Fruit fly (Drosophila melanogaster) whole organism, prepupa: ENCODE data around the gene deltaCOP.

Source experiments
- Blimp-1 ChIP-seq: fragments of 200-800 bp; sonication (Bioruptor generic); optimal IDR thresholded peaks from 3 replicates; lab custom pipeline; 2017; ENCODE audit warnings: missing biosample characterization, missing genetic modification characterization, mild to moderate bottlenecking, moderate library complexity, missing genetic modification reagents
- CG10631 ChIP-seq: fragments of 200-800 bp; sonication (Bioruptor generic); optimal IDR thresholded peaks from 2 replicates; lab custom pipeline; 2016; ENCODE audit warnings: missing biosample characterization, missing genetic modification characterization
- CG10669 ChIP-seq: fragments of 200-800 bp; sonication (Bioruptor generic); optimal IDR thresholded peaks from 3 replicates; lab custom pipeline; 2018; ENCODE audit warnings: missing biosample characterization, mild to moderate bottlenecking, missing genetic modification characterization, moderate library complexity
- CG11762 ChIP-seq: fragments of 200-800 bp; sonication (Bioruptor generic); optimal IDR thresholded peaks from 3 replicates; lab custom pipeline; 2016; ENCODE audit warnings: missing biosample characterization, missing genetic modification characterization; ENCODE audit not compliant: insufficient read depth
- CG15336 ChIP-seq: fragments of 200-800 bp; sonication (Bioruptor generic); IDR thresholded peaks from 2 replicates; pipeline ENCODE4 v1.3.6; 2022; ENCODE audit warnings: missing biosample characterization, missing genetic modification characterization
- CG1621 ChIP-seq: fragments of 200-800 bp; sonication (Bioruptor generic); optimal IDR thresholded peaks from 3 replicates; lab custom pipeline; 2018; ENCODE audit warnings: missing biosample characterization, mild to moderate bottlenecking, missing genetic modification characterization
- CG32006 ChIP-seq: fragments of 200-800 bp; sonication (Bioruptor generic); optimal IDR thresholded peaks from 3 replicates; lab custom pipeline; 2017; ENCODE audit warnings: missing biosample characterization, mild to moderate bottlenecking, missing genetic modification characterization
- CG6276 ChIP-seq: fragments of 200-800 bp; sonication (Bioruptor generic); optimal IDR thresholded peaks from 2 replicates; lab custom pipeline; 2017; ENCODE audit warnings: missing biosample characterization, mild to moderate bottlenecking, missing genetic modification characterization
- CG6792 ChIP-seq: fragments of 200-800 bp; sonication (Bioruptor generic); optimal IDR thresholded peaks from 3 replicates; lab custom pipeline; 2016; ENCODE audit warnings: missing biosample characterization, missing genetic modification characterization
- CG6808 ChIP-seq: fragments of 200-800 bp; sonication (Bioruptor generic); optimal IDR thresholded peaks from 3 replicates; lab custom pipeline; 2017; ENCODE audit warnings: missing biosample characterization, missing genetic modification characterization, mild to moderate bottlenecking, moderate library complexity, missing genetic modification reagents
- CG6854 ChIP-seq: fragments of 200-800 bp; sonication (Bioruptor generic); optimal IDR thresholded peaks from 2 replicates; lab custom pipeline; 2017; ENCODE audit warnings: missing biosample characterization, mild to moderate bottlenecking, missing genetic modification characterization
- CG7368 ChIP-seq: fragments of 200-800 bp; sonication (Bioruptor generic); optimal IDR thresholded peaks from 3 replicates; lab custom pipeline; 2016; ENCODE audit warnings: missing biosample characterization, missing genetic modification characterization
- CG8119 ChIP-seq: fragments of 200-800 bp; sonication (Bioruptor generic); IDR thresholded peaks from 3 replicates; pipeline ENCODE4 v1.3.6; 2022; ENCODE audit warnings: missing biosample characterization, missing genetic modification characterization
- CG8319 ChIP-seq: fragments of 200-800 bp; sonication (Bioruptor generic); optimal IDR thresholded peaks from 3 replicates; lab custom pipeline; 2016; ENCODE audit warnings: missing biosample characterization, missing genetic modification characterization
- CG9139 ChIP-seq: fragments of 200-800 bp; sonication (Bioruptor generic); optimal IDR thresholded peaks from 3 replicates; lab custom pipeline; 2017; ENCODE audit warnings: missing biosample characterization, mild to moderate bottlenecking, missing genetic modification characterization
- Eip75B ChIP-seq: fragments of 200-800 bp; sonication (Bioruptor generic); optimal IDR thresholded peaks from 3 replicates; lab custom pipeline; 2016; ENCODE audit warnings: missing biosample characterization, missing genetic modification characterization
- Eip78C ChIP-seq: fragments of 200-800 bp; sonication (Bioruptor generic); peaks from one replicate; lab custom pipeline; 2016; ENCODE audit warnings: missing biosample characterization, missing genetic modification characterization
- Eip93F ChIP-seq: fragments of 200-800 bp; sonication (Bioruptor generic); optimal IDR thresholded peaks from 2 replicates; lab custom pipeline; 2016; ENCODE audit warnings: missing biosample characterization, mild to moderate bottlenecking, missing genetic modification characterization
- Ets21C ChIP-seq: fragments of 200-800 bp; sonication (Bioruptor generic); optimal IDR thresholded peaks from 3 replicates; lab custom pipeline; 2016; ENCODE audit warnings: missing biosample characterization, missing genetic modification characterization
- Ets96B ChIP-seq: fragments of 200-800 bp; optimal IDR thresholded peaks from 2 replicates; lab custom pipeline; 2019; ENCODE audit warnings: missing biosample characterization, mild to moderate bottlenecking, missing genetic modification characterization, moderate library complexity
- Gug ChIP-seq: fragments of 200-800 bp; sonication (Bioruptor generic); IDR thresholded peaks from 2 replicates; pipeline ENCODE4 v1.3.6; 2022; ENCODE audit warnings: missing biosample characterization, missing genetic modification characterization
- Hr38 ChIP-seq: sonication (Bioruptor generic); optimal IDR thresholded peaks from 2 replicates; lab custom pipeline; 2016; ENCODE audit warnings: missing biosample characterization, missing genetic modification characterization
- Lpt ChIP-seq: fragments of 200-800 bp; sonication (Bioruptor generic); optimal IDR thresholded peaks from 3 replicates; lab custom pipeline; 2016; ENCODE audit warnings: missing biosample characterization, missing genetic modification characterization
- Met ChIP-seq: fragments of 200-800 bp; sonication (Bioruptor generic); optimal IDR thresholded peaks from 3 replicates; lab custom pipeline; 2016; ENCODE audit warnings: missing biosample characterization, missing genetic modification characterization
- achi ChIP-seq: fragments of 200-800 bp; sonication (Bioruptor generic); optimal IDR thresholded peaks from 3 replicates; lab custom pipeline; 2016; ENCODE audit warnings: missing biosample characterization, missing genetic modification characterization
- cyc ChIP-seq: fragments of 200-800 bp; sonication (Bioruptor generic); optimal IDR thresholded peaks from 3 replicates; lab custom pipeline; 2016; ENCODE audit warnings: missing biosample characterization, missing genetic modification characterization
- esn ChIP-seq: fragments of 200-800 bp; sonication (Bioruptor generic); optimal IDR thresholded peaks from 2 replicates; lab custom pipeline; 2016; ENCODE audit warnings: missing biosample characterization, mild to moderate bottlenecking, missing genetic modification characterization, moderate library complexity
- fd59A ChIP-seq: fragments of 200-800 bp; sonication (Bioruptor generic); optimal IDR thresholded peaks from 2 replicates; lab custom pipeline; 2017; ENCODE audit warnings: missing biosample characterization, mild to moderate bottlenecking, missing genetic modification characterization, missing genetic modification reagents
- fd85E ChIP-seq: fragments of 200-800 bp; sonication (Bioruptor generic); optimal IDR thresholded peaks from 3 replicates; lab custom pipeline; 2016; ENCODE audit warnings: missing biosample characterization, missing genetic modification characterization
- fkh ChIP-seq: fragments of 200-800 bp; sonication (Bioruptor generic); optimal IDR thresholded peaks from 3 replicates; lab custom pipeline; 2017; ENCODE audit warnings: missing biosample characterization, mild to moderate bottlenecking, missing genetic modification characterization, moderate library complexity
- lz ChIP-seq: fragments of 200-800 bp; sonication (Bioruptor generic); optimal IDR thresholded peaks from 3 replicates; lab custom pipeline; 2016; ENCODE audit warnings: missing biosample characterization, missing genetic modification characterization
- pdm3 ChIP-seq: fragments of 200-800 bp; sonication (Bioruptor generic); optimal IDR thresholded peaks from 3 replicates; lab custom pipeline; 2016; ENCODE audit warnings: missing biosample characterization, missing genetic modification characterization
- salr ChIP-seq, 2 experiments: fragments of 200-800 bp; sonication (Bioruptor generic); optimal IDR thresholded peaks; 3 replicates each; lab custom pipeline; 2016 to 2018; ENCODE audit warnings: missing biosample characterization in 2 of 2, missing genetic modification characterization in 2 of 2, mild to moderate bottlenecking in 1 of 2
- spab ChIP-seq: fragments of 200-800 bp; sonication (Bioruptor generic); optimal IDR thresholded peaks from 2 replicates; lab custom pipeline; 2017; ENCODE audit warnings: missing biosample characterization, mild to moderate bottlenecking, missing genetic modification characterization, missing genetic modification reagents
- svp ChIP-seq: fragments of 200-800 bp; sonication (Bioruptor generic); peaks from one replicate; lab custom pipeline; 2016; ENCODE audit warnings: missing biosample characterization, missing genetic modification characterization
- topi ChIP-seq: fragments of 200-800 bp; sonication (Bioruptor generic); optimal IDR thresholded peaks from 3 replicates; lab custom pipeline; 2016; ENCODE audit warnings: missing biosample characterization, missing genetic modification characterization
- vri ChIP-seq: fragments of 200-800 bp; sonication (Bioruptor generic); optimal IDR thresholded peaks from 3 replicates; lab custom pipeline; 2016; ENCODE audit warnings: missing biosample characterization, mild to moderate bottlenecking, missing genetic modification characterization

Gene deltaCOP

DNA sequence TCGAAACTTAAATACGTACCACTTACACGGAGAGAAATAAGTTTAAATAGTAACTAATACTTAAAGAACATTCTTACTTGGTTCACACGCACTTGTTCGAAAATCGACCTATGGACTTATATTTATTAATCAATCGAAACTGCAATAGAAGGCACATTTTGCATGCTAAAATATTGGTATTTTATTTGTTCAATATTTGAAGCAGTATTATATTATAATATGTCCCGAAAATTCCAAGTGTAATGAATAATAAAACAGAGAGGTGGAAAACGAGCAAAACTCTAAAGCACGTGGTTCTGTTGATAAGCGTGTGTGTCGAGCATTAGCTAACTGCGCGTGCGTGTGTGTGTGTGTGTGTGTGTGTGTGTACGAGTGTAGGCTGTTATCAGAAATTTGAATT is 11.7 kb downstream of the deltaCOP start (continued):
- TF ChIP-seq lz (GFP tag; lab: Kevin White, UChicago): peak; percentile 6
- TF ChIP-seq fd59A (GFP tag; lab: Kevin White, UChicago): no peak
- TF ChIP-seq Eip75B: no peak
- no peak for TF ChIP-seq CG7368
- peak; percentile 11 for TF ChIP-seq topi (GFP tag; lab: Kevin White, UChicago)
- TF ChIP-seq CG32006 (GFP tag; lab: Kevin White, UChicago): peak; percentile 41
- no peak for TF ChIP-seq spab (GFP tag; lab: Kevin White, UChicago)
- no peak for TF ChIP-seq Eip93F (GFP tag; lab: Kevin White, UChicago)
- peak; percentile 9 for TF ChIP-seq achi (GFP tag; lab: Kevin White, UChicago)
- TF ChIP-seq cyc (GFP tag; lab: Kevin White, UChicago): peak; percentile 7
- TF ChIP-seq, all 60 proteins: peak for 22

DNA sequence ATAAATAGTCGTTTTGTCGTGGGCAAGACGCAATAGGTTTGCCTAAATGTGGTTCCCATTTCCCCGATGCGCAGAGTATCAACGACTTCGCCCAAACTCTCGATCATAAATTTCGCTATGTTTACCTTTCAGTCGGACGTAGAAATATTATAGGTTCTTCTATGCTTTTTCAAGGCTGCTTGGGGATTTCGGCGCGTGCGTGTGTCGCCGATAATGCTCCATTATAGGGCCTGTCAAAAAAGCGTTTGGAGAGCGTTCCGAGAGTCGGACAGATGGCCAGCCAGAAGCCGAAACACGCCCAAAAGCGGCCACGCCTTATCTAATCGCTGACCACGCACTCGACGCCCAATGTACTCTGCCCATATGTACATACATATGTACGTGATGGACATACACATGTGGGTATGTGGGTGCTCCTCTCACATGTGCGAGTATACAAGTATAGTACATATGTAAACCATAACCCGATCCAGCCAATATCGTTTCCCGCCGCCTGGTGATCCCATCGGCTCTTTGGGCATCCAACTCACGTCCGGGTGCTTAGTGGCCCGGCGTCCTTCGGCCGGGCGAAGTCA is 12.9 kb downstream of the deltaCOP start:
- TF ChIP-seq fkh (GFP tag; lab: Kevin White, UChicago) (peak; percentile 31), Ets21C (GFP tag; lab: Kevin White, UChicago) (no peak), cyc (GFP tag; lab: Kevin White, UChicago) (no peak), esn (GFP tag; lab: Kevin White, UChicago) (no peak)

DNA sequence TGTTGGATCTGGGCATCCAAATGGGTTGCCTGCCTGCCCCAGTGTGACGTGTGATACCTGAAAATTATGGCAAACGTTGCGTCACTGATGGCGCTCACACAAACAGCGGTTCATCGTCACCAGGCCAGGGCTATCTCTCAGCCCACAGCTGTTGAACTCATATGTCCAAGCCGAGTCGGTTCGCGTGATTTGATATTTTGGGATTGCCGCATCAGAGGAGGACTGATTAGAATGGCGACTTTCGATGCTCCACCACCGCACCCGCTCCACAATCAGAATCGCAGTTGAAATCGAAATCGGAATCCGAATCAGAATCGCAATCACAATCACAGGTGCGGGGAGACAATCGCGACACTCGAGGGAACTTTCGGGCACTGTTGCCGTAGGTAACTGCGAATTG is 13.9 kb downstream of the deltaCOP start:
- TF ChIP-seq vri (GFP tag; lab: Kevin White, UChicago) (peak; percentile 53), fd85E (GFP tag; lab: Kevin White, UChicago) (no peak), svp (GFP tag; lab: Kevin White, UChicago) (peak; percentile 66)

DNA sequence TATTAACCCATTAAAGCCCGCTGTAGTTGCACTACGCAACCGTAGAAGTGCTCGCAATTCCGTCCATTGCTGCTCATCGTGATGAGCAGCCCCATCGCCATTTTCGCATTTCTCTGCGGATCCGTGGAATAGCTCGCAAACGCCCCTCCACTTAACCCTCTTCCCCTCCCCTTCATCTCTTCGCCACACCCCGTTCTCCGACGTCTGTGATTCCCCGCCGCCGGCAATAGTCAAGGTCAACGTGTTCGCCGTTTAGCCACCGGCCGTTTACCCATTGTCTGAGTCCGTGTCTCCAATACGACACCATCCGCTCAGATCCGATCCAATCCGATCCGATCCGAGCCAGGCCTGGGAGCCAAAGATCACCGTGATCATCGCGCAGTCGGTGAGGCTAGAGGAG is 15.2 kb downstream of the deltaCOP start:
- TF ChIP-seq CG1621 (tag; lab: Kevin White, UChicago) (peak; percentile 55), Eip78C (GFP tag; lab: Kevin White, UChicago) (no peak)
- TF ChIP-seq, all 60 proteins: peak for 1

DNA sequence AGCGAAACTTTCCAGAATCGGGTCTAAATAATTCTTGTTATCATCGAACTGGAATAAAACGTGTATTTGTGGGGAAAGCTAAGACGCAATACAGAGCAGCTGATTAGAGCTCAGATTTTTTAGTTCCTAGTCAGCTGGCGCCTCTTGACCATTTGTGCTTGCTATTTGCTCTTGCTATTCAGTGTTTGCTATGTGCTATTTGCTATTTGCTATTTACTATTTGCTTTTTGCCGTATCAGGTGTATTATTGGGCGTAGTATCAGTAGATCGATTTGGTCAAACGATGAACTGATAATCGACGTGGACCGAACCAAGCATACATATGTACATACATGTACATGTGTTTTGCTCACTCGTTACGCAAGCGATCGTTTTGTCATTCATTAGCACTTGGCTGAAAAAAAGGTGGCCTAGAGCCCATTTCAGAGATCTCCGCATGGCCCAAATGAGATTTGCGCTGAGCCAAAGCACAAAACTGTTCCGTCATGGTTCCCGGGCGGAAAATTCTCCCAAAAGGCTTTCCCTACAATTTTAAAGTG is 16.1 kb downstream of the deltaCOP start:
- TF ChIP-seq CG6276 (peak; percentile 18), CG1621 (tag; lab: Kevin White, UChicago) (no peak), Hr38 (GFP tag; lab: Kevin White, UChicago) (peak; percentile 3), fkh (GFP tag; lab: Kevin White, UChicago) (peak; percentile 76)

DNA sequence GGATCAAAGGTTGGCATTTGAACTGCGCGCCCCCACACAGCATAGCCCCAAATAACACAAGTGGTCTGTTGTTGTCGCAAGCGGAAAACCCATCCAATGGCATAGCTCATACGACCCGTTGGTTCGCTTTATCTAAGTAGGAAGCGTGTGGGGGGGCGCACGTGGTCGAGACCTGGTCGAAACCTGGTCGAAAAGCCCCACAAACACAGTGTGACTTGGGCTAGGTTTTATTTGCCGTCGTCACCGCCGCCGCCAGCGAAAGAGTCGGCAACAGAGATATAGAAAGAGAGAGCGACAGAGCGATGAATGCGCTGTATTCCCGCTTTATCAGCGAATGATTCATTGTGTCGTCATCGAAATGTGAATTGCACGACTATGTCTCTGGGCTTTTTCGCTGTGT is 18.7 kb downstream of the deltaCOP start:
- TF ChIP-seq CG6854: no peak
- no peak for TF ChIP-seq spab (GFP tag; lab: Kevin White, UChicago)
- TF ChIP-seq CG9139 (GFP tag; lab: Kevin White, UChicago): no peak
- no peak for TF ChIP-seq CG1621 (tag; lab: Kevin White, UChicago)
- no peak for TF ChIP-seq CG10669 (GFP tag; lab: Kevin White, UChicago)
- TF ChIP-seq svp (GFP tag; lab: Kevin White, UChicago): peak; percentile 62
- peak; percentile 33 for TF ChIP-seq vri (GFP tag; lab: Kevin White, UChicago)
- TF ChIP-seq pdm3 (GFP tag; lab: Kevin White, UChicago): no peak

DNA sequence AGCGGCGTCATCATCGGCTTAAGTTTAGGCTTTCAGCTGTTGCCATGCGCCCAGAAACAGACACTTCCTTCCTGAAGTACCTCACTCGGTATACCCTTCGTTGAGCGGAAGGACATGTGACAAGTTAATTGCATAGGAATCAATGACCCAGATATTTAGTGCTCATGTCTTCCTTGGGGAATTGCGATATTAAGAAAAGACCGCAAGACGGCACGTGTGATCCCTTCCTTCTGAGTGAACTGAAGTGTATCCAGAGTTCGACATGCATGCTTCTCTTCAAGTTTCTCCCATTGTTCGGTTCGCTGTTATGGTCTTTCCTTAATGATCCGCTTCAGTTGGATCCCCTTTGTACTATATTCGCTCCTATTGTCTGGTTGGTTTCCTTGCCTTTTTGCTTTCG is 21.1 kb downstream of the deltaCOP start:
- peak; percentile 85 for TF ChIP-seq CG10631 (GFP tag; lab: Kevin White, UChicago)
- TF ChIP-seq salr (GFP tag; optimal IDR thresholded peaks at IDR 0.05; lab: Kevin White, UChicago): peak; percentile 56 to 72
- TF ChIP-seq CG11762: peak; percentile 76
- peak; percentile 65; the same call in 1 of the 2 replicates for TF ChIP-seq CG15336 (GFP tag; lab: Robert Waterston, UW)
- TF ChIP-seq Blimp-1 (GFP tag; lab: Kevin White, UChicago): peak; percentile 63
- TF ChIP-seq cyc (GFP tag; lab: Kevin White, UChicago): peak; percentile 87
- TF ChIP-seq Lpt: peak; percentile 56
- TF ChIP-seq CG8319 (GFP tag; lab: Kevin White, UChicago): peak; percentile 80
- peak; percentile 66 for TF ChIP-seq CG6854
- TF ChIP-seq Eip93F (GFP tag; lab: Kevin White, UChicago): peak; percentile 55
- peak; percentile 91 for TF ChIP-seq CG6792 (GFP tag; lab: Kevin White, UChicago)
- TF ChIP-seq CG32006 (GFP tag; lab: Kevin White, UChicago): peak; percentile 71
- peak; percentile 88 for TF ChIP-seq Met (GFP tag; lab: Kevin White, UChicago)
- peak; percentile 43; the same call in 1 of the 2 replicates for TF ChIP-seq Gug (GFP tag; lab: Robert Waterston, UW)
- peak; percentile 79 for TF ChIP-seq CG6808 (GFP tag; lab: Kevin White, UChicago)
- TF ChIP-seq Ets21C (GFP tag; lab: Kevin White, UChicago): peak; percentile 82
- peak; percentile 62 for TF ChIP-seq CG8119
- TF ChIP-seq Ets96B (tag; lab: Kevin White, UChicago): peak; percentile 85
- TF ChIP-seq lz (GFP tag; lab: Kevin White, UChicago): peak; percentile 86
